Worm (Caenorhabditis elegans) whole organism, L1 larva: ENCODE measurements around the gene ZC8.6.

Source experiments
- C04F5.9 ChIP-seq: sonication (generic microtip); optimal IDR thresholded peaks from 2 replicates; lab custom pipeline; 2016; ENCODE audit warnings: missing genetic modification characterization, missing compliant biosample characterization
- F16B12.6 ChIP-seq: fragments of 150-350 bp; optimal IDR thresholded peaks from 2 replicates; lab custom pipeline; 2014; ENCODE audit warnings: missing biosample characterization, missing genetic modification characterization
- aha-1 ChIP-seq: fragments of 150-350 bp; optimal IDR thresholded peaks from 2 replicates; lab custom pipeline; 2014; ENCODE audit warnings: missing biosample characterization, missing genetic modification characterization
- blmp-1 ChIP-seq: fragments of 150-350 bp; optimal IDR thresholded peaks from 2 replicates; lab custom pipeline; 2014; ENCODE audit warnings: missing biosample characterization, missing genetic modification characterization
- ceh-8 ChIP-seq: fragments of 200-800 bp; sonication (Bioruptor generic); optimal IDR thresholded peaks from 2 replicates; lab custom pipeline; 2018; ENCODE audit warnings: mild to moderate bottlenecking, missing genetic modification characterization, moderate library complexity, missing compliant biosample characterization
- ceh-82 ChIP-seq, 3 experiments: fragments of 150-350 bp in 1 of 3; sonication (generic microtip) in 2 of 3; optimal IDR thresholded peaks; 2 replicates each; lab custom pipeline; 2014 to 2017; ENCODE audit warnings: missing biosample characterization in 3 of 3, missing genetic modification characterization in 3 of 3
- ceh-88 ChIP-seq: fragments of 200-800 bp; sonication (Bioruptor generic); IDR thresholded peaks from 2 replicates; pipeline ENCODE4 v1.3.6; 2022; ENCODE audit warnings: missing genetic modification characterization, missing compliant biosample characterization
- efl-1 ChIP-seq, 4 experiments: fragments of 150-350 bp; optimal IDR thresholded peaks in 3 of 4; peaks in 1 of 4; 1 replicate in 1 of 4; 2 replicates in 3 of 4; lab custom pipeline; 2014; ENCODE audit warnings: missing biosample characterization in 2 of 4, missing genetic modification characterization in 2 of 4, missing genetic modification reagents in 2 of 4
- egl-27 ChIP-seq, 2 experiments: fragments of 150-350 bp in 1 of 2; sonication (generic microtip); optimal IDR thresholded peaks; 3 replicates each; lab custom pipeline; 2017 to 2018; ENCODE audit warnings: missing biosample characterization in 2 of 2, missing genetic modification characterization in 2 of 2, missing genetic modification reagents in 2 of 2
- elt-2 ChIP-seq: sonication (generic microtip); optimal IDR thresholded peaks from 2 replicates; lab custom pipeline; 2016; ENCODE audit warnings: missing genetic modification characterization, mild to moderate bottlenecking, inconsistent platforms, missing compliant biosample characterization, missing genetic modification reagents
- hlh-4 ChIP-seq: sonication (generic microtip); optimal IDR thresholded peaks from 2 replicates; lab custom pipeline; 2016; ENCODE audit warnings: mild to moderate bottlenecking, missing genetic modification characterization, missing compliant biosample characterization
- lin-13 ChIP-seq: fragments of 150-350 bp; optimal IDR thresholded peaks from 2 replicates; lab custom pipeline; 2014; ENCODE audit warnings: missing biosample characterization, missing genetic modification reagents, missing genetic modification characterization
- lin-14 ChIP-seq: fragments of 200-800 bp; sonication (Bioruptor generic); optimal IDR thresholded peaks from 2 replicates; lab custom pipeline; 2018; ENCODE audit warnings: mild to moderate bottlenecking, missing genetic modification characterization, moderate library complexity, missing compliant biosample characterization
- lsy-2 ChIP-seq, 2 experiments: fragments of 150-350 bp; optimal IDR thresholded peaks; 2 replicates each; lab custom pipeline; 2014; ENCODE audit warnings: missing biosample characterization in 2 of 2, missing genetic modification characterization in 2 of 2
- mef-2 ChIP-seq: fragments of 150-350 bp; optimal IDR thresholded peaks from 2 replicates; lab custom pipeline; 2014; ENCODE audit warnings: missing biosample characterization, missing genetic modification characterization
- mep-1 ChIP-seq: fragments of 150-350 bp; optimal IDR thresholded peaks from 2 replicates; lab custom pipeline; 2014; ENCODE audit warnings: missing biosample characterization, missing genetic modification characterization
- nhr-12 ChIP-seq: sonication (generic microtip); optimal IDR thresholded peaks from 2 replicates; lab custom pipeline; 2017; ENCODE audit warnings: missing biosample characterization, missing genetic modification characterization
- nhr-19 ChIP-seq: fragments of 200-800 bp; sonication (Bioruptor generic); conservative IDR thresholded peaks from 2 replicates; pipeline ENCODE4 v1.3.6; 2022; ENCODE audit warnings: missing genetic modification characterization, missing compliant biosample characterization
- nhr-20 ChIP-seq: sonication (generic microtip); optimal IDR thresholded peaks from 2 replicates; lab custom pipeline; 2016; ENCODE audit warnings: mild to moderate bottlenecking, missing genetic modification characterization, missing compliant biosample characterization
- nhr-237 ChIP-seq: fragments of 150-350 bp; optimal IDR thresholded peaks from 2 replicates; lab custom pipeline; 2014; ENCODE audit warnings: missing biosample characterization, missing genetic modification characterization
- nhr-71 ChIP-seq: sonication (generic microtip); optimal IDR thresholded peaks from 2 replicates; lab custom pipeline; 2016; ENCODE audit warnings: mild to moderate bottlenecking, missing genetic modification characterization, moderate library complexity, missing compliant biosample characterization
- nhr-84 ChIP-seq: sonication (generic microtip); optimal IDR thresholded peaks from 2 replicates; lab custom pipeline; 2017; ENCODE audit warnings: missing biosample characterization, missing genetic modification characterization
- nhr-85 ChIP-seq: sonication (generic microtip); peaks from one replicate; lab custom pipeline; 2016; ENCODE audit warnings: missing genetic modification characterization, inconsistent platforms, missing compliant biosample characterization
- rnt-1 ChIP-seq: sonication (generic microtip); optimal IDR thresholded peaks from 2 replicates; lab custom pipeline; 2016; ENCODE audit warnings: mild to moderate bottlenecking, missing genetic modification characterization, moderate library complexity, missing compliant biosample characterization
- skn-1 ChIP-seq: fragments of 150-350 bp; optimal IDR thresholded peaks from 2 replicates; lab custom pipeline; 2014; ENCODE audit warnings: missing biosample characterization, missing genetic modification characterization
- snu-23 ChIP-seq: sonication (generic microtip); optimal IDR thresholded peaks from 2 replicates; lab custom pipeline; 2016; ENCODE audit warnings: missing genetic modification characterization, missing compliant biosample characterization
- sup-37 ChIP-seq: fragments of 200-800 bp; sonication (Bioruptor generic); optimal IDR thresholded peaks from 2 replicates; lab custom pipeline; 2018; ENCODE audit warnings: mild to moderate bottlenecking, missing genetic modification characterization, missing compliant biosample characterization
- tbx-2 ChIP-seq: sonication (generic microtip); optimal IDR thresholded peaks from 2 replicates; lab custom pipeline; 2016; ENCODE audit warnings: missing genetic modification characterization, missing compliant biosample characterization
- tlp-1 ChIP-seq: fragments of 150-350 bp; optimal IDR thresholded peaks from 2 replicates; lab custom pipeline; 2014; ENCODE audit warnings: missing biosample characterization, missing genetic modification characterization
- xbp-1 ChIP-seq: sonication (generic microtip); optimal IDR thresholded peaks from 2 replicates; lab custom pipeline; 2016; ENCODE audit warnings: missing genetic modification characterization, missing compliant biosample characterization
- zip-4 ChIP-seq: fragments of 200-800 bp; sonication (Bioruptor generic); optimal IDR thresholded peaks from 2 replicates; lab custom pipeline; 2018; ENCODE audit warnings: mild to moderate bottlenecking, missing genetic modification characterization, moderate library complexity, missing compliant biosample characterization
- ztf-4 ChIP-seq: fragments of 150-350 bp; optimal IDR thresholded peaks from 2 replicates; lab custom pipeline; 2014; ENCODE audit warnings: missing biosample characterization, missing genetic modification characterization

ZC8.6 gene

ce11 chrX:5013826-5014225 is 16.4 kb upstream of the ZC8.6 start, which contains the start of gene ZC449.7:
Gene ZC449.7 (plus strand): TSS chrX:5014074.
- TF ChIP-seq ceh-88 (no peak), mef-2 (tag; lab: Kevin White, UChicago) (no peak), hlh-4 (tag; lab: Kevin White, UChicago) (no peak), elt-2 (tag; lab: Kevin White, UChicago) (peak; percentile 39), tlp-1 (tag; lab: Kevin White, UChicago) (no peak), C04F5.9 (tag; lab: Kevin White, UChicago) (no peak)

- TF ChIP-seq skn-1 (tag; lab: Kevin White, UChicago) (no peak), snu-23 (no peak), blmp-1 (tag; lab: Kevin White, UChicago) (no peak)
Observed at ce11 chrX:5009000-5009399, 11.6 kb upstream of the ZC8.6 start, which contains the start of gene hsd-3. Gene hsd-3 (plus strand): TSS chrX:5009300.

ce11 chrX:5006972-5007371 is 9.6 kb upstream of the ZC8.6 start:
- no peak for TF ChIP-seq ceh-82 (tag; optimal IDR thresholded peaks at IDR 0.05; lab: Kevin White, UChicago)
- TF ChIP-seq elt-2 (tag; lab: Kevin White, UChicago) = peak; percentile 56

ce11 chrX:5004940-5005339 is 7.5 kb upstream of the ZC8.6 start, which contains the start of gene hsd-2:
Gene hsd-2 (plus strand): TSS chrX:5005240.
- TF ChIP-seq mep-1 (tag; lab: Kevin White, UChicago) (no peak), efl-1 (optimal IDR thresholded peaks at IDR 0.05; lab: Kevin White, UChicago) (no peak), efl-1 (GFP tag; optimal IDR thresholded peaks at IDR 0.05 in 1 of 2; lab: Kevin White, UChicago) (peak in 1 of 2 experiments; percentile 56)

DNA sequence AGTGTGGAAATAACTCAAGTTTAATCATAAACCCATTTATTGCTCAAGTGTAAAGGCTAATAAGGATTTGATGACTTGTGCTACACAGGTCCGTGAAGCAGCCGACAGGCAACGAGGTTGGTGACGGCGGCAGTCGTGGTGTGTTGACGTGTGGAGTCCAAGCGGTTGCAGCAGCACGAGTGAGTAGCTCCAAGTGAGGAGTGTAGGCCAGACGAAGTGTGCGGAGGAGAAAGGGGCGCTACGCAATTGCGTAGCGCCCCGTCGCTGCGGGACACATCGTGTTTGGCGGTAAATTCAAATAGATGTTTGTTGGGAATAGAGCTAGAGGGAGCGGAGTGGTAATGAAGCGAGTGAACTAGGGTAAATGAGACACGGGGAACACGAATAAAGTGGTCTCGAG is 6.9 kb upstream of the ZC8.6 start:
- TF ChIP-seq rnt-1 (tag; lab: Kevin White, UChicago) = peak; percentile 35

ce11 chrX:4998875-4999274 is 1.5 kb upstream of the ZC8.6 start, which contains the start of gene set-30:
Gene set-30 (plus strand): TSS chrX:4999270.
- TF ChIP-seq aha-1 (tag; lab: Kevin White, UChicago) = no peak
- no peak for TF ChIP-seq nhr-84 (tag; lab: Kevin White, UChicago)
- TF ChIP-seq lsy-2 (tag; optimal IDR thresholded peaks at IDR 0.05; lab: Kevin White, UChicago) = no peak
- TF ChIP-seq sup-37 (GFP tag; lab: Kevin White, UChicago) = no peak
- TF ChIP-seq nhr-85 (tag; lab: Kevin White, UChicago) = no peak
- TF ChIP-seq nhr-12 = no peak
- no peak for TF ChIP-seq lin-13 (GFP tag; lab: Kevin White, UChicago)
- TF ChIP-seq rnt-1 (tag; lab: Kevin White, UChicago) = peak; percentile 17
- TF ChIP-seq ceh-8 = no peak
- peak; percentile 25 for TF ChIP-seq lin-14 (GFP tag; lab: Kevin White, UChicago)
- peak; percentile 18; the same call in 1 of the 2 replicates for TF ChIP-seq nhr-19 (GFP tag; lab: Robert Waterston, UW)
- no peak for TF ChIP-seq nhr-71
- TF ChIP-seq nhr-20 = no peak
- no peak for TF ChIP-seq ztf-4 (tag; lab: Kevin White, UChicago)
- peak; percentile 1 for TF ChIP-seq zip-4 (GFP tag; lab: Kevin White, UChicago)
- no peak for TF ChIP-seq xbp-1 (tag; lab: Kevin White, UChicago)
- peak; percentile 29 for TF ChIP-seq skn-1 (tag; lab: Kevin White, UChicago)
- no peak for TF ChIP-seq tbx-2 (tag; lab: Kevin White, UChicago)
- TF ChIP-seq F16B12.6 = no peak
- TF ChIP-seq nhr-237 (tag; lab: Kevin White, UChicago) = no peak
- TF ChIP-seq egl-27 (tag; optimal IDR thresholded peaks at IDR 0.05; lab: Kevin White, UChicago) = no peak
